Fruit fly (Drosophila melanogaster): ENCODE results near the gene Rb97D.

Rb97D gene

dm6 chr3R:26875544-26876027, at the start of gene Rb97D (continued):
- peak; percentile 51 for TF ChIP-seq CG11247 (GFP tag; IDR thresholded peaks at IDR 0.05)
- no peak for TF ChIP-seq CG14965 (GFP tag; optimal IDR thresholded peaks at IDR 0.05; ENCODE audit: borderline replicate concordance)
- peak; percentile 12 for TF ChIP-seq Max (GFP tag; optimal IDR thresholded peaks at IDR 0.05)
- TF ChIP-seq dmrt99B (tag; optimal IDR thresholded peaks at IDR 0.05) = peak; percentile 52
- TF ChIP-seq CG7963 (GFP tag; IDR thresholded peaks at IDR 0.05; ENCODE audit: partially characterized antibody) = peak; percentile 71; the same call in 2 of the 3 replicates
- TF ChIP-seq Hr51 (GFP tag; optimal IDR thresholded peaks at IDR 0.05) = peak; percentile 66 to 68
- peak; percentile 82 for TF ChIP-seq vnd (GFP tag; IDR thresholded peaks at IDR 0.05; ENCODE audit: partially characterized antibody)
- peak; percentile 5 for TF ChIP-seq emc (GFP tag; optimal IDR thresholded peaks at IDR 0.05)
- peak in 1 of 2 experiments; percentile 65 for TF ChIP-seq bsh (GFP tag; optimal IDR thresholded peaks at IDR 0.05)
- TF ChIP-seq YL-1 (GFP tag; optimal IDR thresholded peaks at IDR 0.05) = peak; percentile 81
- TF ChIP-seq E2f1 (GFP tag; IDR thresholded peaks at IDR 0.05) = peak; percentile 54; the same call in 1 of the 2 replicates
- TF ChIP-seq unpg (GFP tag; optimal IDR thresholded peaks at IDR 0.05) = peak; percentile 74
- TF ChIP-seq zfh2 (GFP tag; optimal IDR thresholded peaks at IDR 0.05) = peak; percentile 69
- peak; percentile 50 for TF ChIP-seq cg (GFP tag; optimal IDR thresholded peaks at IDR 0.05)
- TF ChIP-seq CG18619 (GFP tag; optimal IDR thresholded peaks at IDR 0.05) = peak; percentile 68
- TF ChIP-seq CG5245 (GFP tag; optimal IDR thresholded peaks at IDR 0.05) = peak; percentile 55
- peak; percentile 67 for TF ChIP-seq lmd (GFP tag; IDR thresholded peaks at IDR 0.05)
- TF ChIP-seq Oaz (GFP tag; IDR thresholded peaks at IDR 0.05) = no peak
- peak; percentile 26; the same call in 1 of the 3 replicates for TF ChIP-seq Aef1 (GFP tag; IDR thresholded peaks at IDR 0.05)
- TF ChIP-seq Six4 (GFP tag; optimal IDR thresholded peaks at IDR 0.05) = peak; percentile 38
- peak; percentile 39; the same call in 1 of the 2 replicates for TF ChIP-seq CG16779 (GFP tag; IDR thresholded peaks at IDR 0.05)
- peak; percentile 51; the same call in 1 of the 2 replicates for TF ChIP-seq CG14667 (GFP tag; IDR thresholded peaks at IDR 0.05)
- peak; percentile 62 for TF ChIP-seq CG18262 (tag; optimal IDR thresholded peaks at IDR 0.05)
- peak; percentile 35 for TF ChIP-seq sd (tag; optimal IDR thresholded peaks at IDR 0.05)
- peak; percentile 23 for TF ChIP-seq CG7928 (GFP tag; optimal IDR thresholded peaks at IDR 0.05)
- TF ChIP-seq nau (GFP tag; optimal IDR thresholded peaks at IDR 0.05) = peak; percentile 39
- peak; percentile 2 for TF ChIP-seq kni (GFP tag; optimal IDR thresholded peaks at IDR 0.05)
- TF ChIP-seq Myb (GFP tag; optimal IDR thresholded peaks at IDR 0.05) = peak; percentile 50
- TF ChIP-seq org-1 (GFP tag; optimal IDR thresholded peaks at IDR 0.05) = no peak
- peak; percentile 52 for TF ChIP-seq Fer1 (GFP tag; optimal IDR thresholded peaks at IDR 0.05)
- no peak for TF ChIP-seq yki (optimal IDR thresholded peaks at IDR 0.05)
- peak; percentile 46 for TF ChIP-seq Mes4 (GFP tag; optimal IDR thresholded peaks at IDR 0.05)
- peak; percentile 48 for TF ChIP-seq Sox100B (GFP tag; optimal IDR thresholded peaks at IDR 0.05)
- peak; percentile 16 for TF ChIP-seq CG2875 (GFP tag; optimal IDR thresholded peaks at IDR 0.05)
- peak; percentile 13 for TF ChIP-seq Lhr (GFP tag; optimal IDR thresholded peaks at IDR 0.05)
- TF ChIP-seq CG6683 (GFP tag; optimal IDR thresholded peaks at IDR 0.05) = peak; percentile 15
- peak; percentile 80 for TF ChIP-seq mam (GFP tag; optimal IDR thresholded peaks at IDR 0.05)
- TF ChIP-seq lilli (GFP tag; optimal IDR thresholded peaks at IDR 0.05) = peak; percentile 80
- TF ChIP-seq grn (GFP tag; optimal IDR thresholded peaks at IDR 0.05) = peak; percentile 8
- peak; percentile 48; the same call in 1 of the 3 replicates for TF ChIP-seq CG11560 (tag; IDR thresholded peaks at IDR 0.05)
- peak; percentile 30; the same call in 1 of the 2 replicates for TF ChIP-seq CG32772 (GFP tag; IDR thresholded peaks at IDR 0.05)
- 0 out of 3 replicates have a peak, but pooled peaks have one; percentile 27 for TF ChIP-seq CG11093 (GFP tag; IDR thresholded peaks at IDR 0.05)
- no peak for TF ChIP-seq CG4707 (GFP tag; optimal IDR thresholded peaks at IDR 0.05)
- peak; percentile 12 for TF ChIP-seq salm (tag; optimal IDR thresholded peaks at IDR 0.05)
- TF ChIP-seq TFAM (GFP tag; optimal IDR thresholded peaks at IDR 0.05) = no peak
- no peak for TF ChIP-seq jigr1 (GFP tag; IDR thresholded peaks at IDR 0.05)
- peak; percentile 50 for TF ChIP-seq CG10147 (GFP tag; optimal IDR thresholded peaks at IDR 0.05)
- no peak for TF ChIP-seq hth (optimal IDR thresholded peaks at IDR 0.05)
- TF ChIP-seq lab (GFP tag; optimal IDR thresholded peaks at IDR 0.05) = peak; percentile 71
- peak; percentile 32 for TF ChIP-seq CG16815 (GFP tag; optimal IDR thresholded peaks at IDR 0.05)
